Worm (Caenorhabditis elegans): ENCODE results near the gene tig-3.

DNA sequence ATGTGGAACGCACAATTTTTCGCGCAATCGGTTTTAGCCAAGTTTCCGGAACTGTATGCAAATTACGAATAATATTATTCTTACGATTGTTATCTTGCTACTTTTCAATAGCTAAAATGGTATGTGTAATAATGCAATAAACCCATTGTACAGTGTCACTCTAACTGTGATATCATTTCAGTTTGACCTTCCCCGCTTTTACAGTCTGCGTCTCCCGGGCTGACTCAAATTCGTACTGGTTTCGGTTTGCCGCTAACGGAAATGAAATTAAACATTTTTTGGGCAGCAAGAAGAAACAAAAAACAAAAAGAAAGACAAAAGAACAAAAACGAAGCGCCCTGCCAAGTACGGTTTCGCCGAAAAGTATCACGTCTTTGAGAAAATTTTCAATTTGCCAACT, 14.9 kb upstream of the tig-3 start:
- TF ChIP-seq K09A11.1 (tag; optimal IDR thresholded peaks at IDR 0.05; ENCODE audit: insufficient read depth) = no peak
- TF ChIP-seq Y22D7AL.16 (tag; optimal IDR thresholded peaks at IDR 0.05) = no peak
- TF ChIP-seq sdc-2 (tag; optimal IDR thresholded peaks at IDR 0.05) = no peak
- no peak for TF ChIP-seq unc-55 (GFP tag; optimal IDR thresholded peaks at IDR 0.05)
- no peak for TF ChIP-seq pha-4 (tag; optimal IDR thresholded peaks at IDR 0.05)
- TF ChIP-seq elt-2 (tag; optimal IDR thresholded peaks at IDR 0.05) = no peak
- no peak for TF ChIP-seq dve-1 (tag; optimal IDR thresholded peaks at IDR 0.05)

Data from whole organism, late embryonic.